Worm (Caenorhabditis elegans) whole organism, L3 larva: Measurements from ENCODE around the gene C36H8.1.

Source experiments
- ZK546.5 ChIP-seq: sonication (generic microtip); optimal IDR thresholded peaks from 2 replicates; lab custom pipeline; 2017; ENCODE audit warnings: missing biosample characterization, missing genetic modification characterization
- aly-2 ChIP-seq: fragments of 150-350 bp; optimal IDR thresholded peaks from 2 replicates; lab custom pipeline; 2014; ENCODE audit warnings: missing biosample characterization, missing genetic modification characterization
- ceh-16 ChIP-seq: sonication (generic microtip); optimal IDR thresholded peaks from 2 replicates; lab custom pipeline; 2017; ENCODE audit warnings: missing biosample characterization, missing genetic modification characterization
- ceh-28 ChIP-seq: fragments of 150-350 bp; optimal IDR thresholded peaks from 2 replicates; lab custom pipeline; 2014; ENCODE audit warnings: missing biosample characterization, missing genetic modification reagents, missing genetic modification characterization
- ceh-82 ChIP-seq: fragments of 150-350 bp; optimal IDR thresholded peaks from 2 replicates; lab custom pipeline; 2014; ENCODE audit warnings: missing biosample characterization, missing genetic modification characterization
- ceh-9 ChIP-seq: sonication (generic microtip); optimal IDR thresholded peaks from 2 replicates; lab custom pipeline; 2018; ENCODE audit warnings: missing biosample characterization, missing genetic modification characterization
- daf-12 ChIP-seq: fragments of 150-350 bp; optimal IDR thresholded peaks from 2 replicates; lab custom pipeline; 2014; ENCODE audit warnings: missing biosample characterization, missing genetic modification reagents, missing genetic modification characterization
- egl-27 ChIP-seq: sonication (generic microtip); optimal IDR thresholded peaks from 4 replicates; lab custom pipeline; 2017; ENCODE audit warnings: missing biosample characterization, missing genetic modification reagents, missing genetic modification characterization
- egl-5 ChIP-seq: fragments of 150-350 bp; optimal IDR thresholded peaks from 2 replicates; lab custom pipeline; 2017; ENCODE audit warnings: missing biosample characterization, missing genetic modification reagents, missing genetic modification characterization, inconsistent platforms
- elt-2 ChIP-seq: sonication (generic microtip); optimal IDR thresholded peaks from 2 replicates; lab custom pipeline; 2016; ENCODE audit warnings: missing genetic modification reagents, mild to moderate bottlenecking, missing genetic modification characterization, missing compliant biosample characterization
- eor-1 ChIP-seq, 2 experiments: fragments of 150-350 bp; optimal IDR thresholded peaks; 2 replicates each; lab custom pipeline; 2014 to 2018; ENCODE audit warnings: missing biosample characterization in 2 of 2, missing genetic modification characterization in 2 of 2
- fkh-10 ChIP-seq: sonication (generic microtip); optimal IDR thresholded peaks from 2 replicates; lab custom pipeline; 2017; ENCODE audit warnings: missing biosample characterization, missing genetic modification reagents, missing genetic modification characterization
- fkh-2 ChIP-seq: fragments of 150-350 bp; optimal IDR thresholded peaks from 2 replicates; lab custom pipeline; 2014; ENCODE audit warnings: missing biosample characterization, missing genetic modification reagents, missing genetic modification characterization
- fos-1 ChIP-seq: fragments of 150-350 bp; optimal IDR thresholded peaks from 2 replicates; lab custom pipeline; 2014; ENCODE audit warnings: missing biosample characterization, missing genetic modification characterization
- hmg-11 ChIP-seq: sonication (generic microtip); optimal IDR thresholded peaks from 2 replicates; lab custom pipeline; 2016; ENCODE audit warnings: missing genetic modification characterization, missing compliant biosample characterization
- jun-1 ChIP-seq: fragments of 150-350 bp; optimal IDR thresholded peaks from 2 replicates; lab custom pipeline; 2014; ENCODE audit warnings: missing biosample characterization, missing genetic modification reagents, missing genetic modification characterization
- lin-15B ChIP-seq: fragments of 150-350 bp; optimal IDR thresholded peaks from 2 replicates; lab custom pipeline; 2014; ENCODE audit warnings: missing biosample characterization, missing genetic modification characterization
- lin-39 ChIP-seq: fragments of 150-350 bp; optimal IDR thresholded peaks from 2 replicates; lab custom pipeline; 2018; ENCODE audit warnings: missing biosample characterization, missing genetic modification reagents, missing genetic modification characterization
- lsy-12 ChIP-seq: sonication (generic microtip); optimal IDR thresholded peaks from 2 replicates; lab custom pipeline; 2016; ENCODE audit warnings: mild to moderate bottlenecking, missing genetic modification characterization, missing compliant biosample characterization
- mml-1 ChIP-seq: fragments of 150-350 bp; sonication (generic microtip); optimal IDR thresholded peaks from 3 replicates; lab custom pipeline; 2014; ENCODE audit warnings: missing biosample characterization, missing genetic modification characterization
- nfya-1 ChIP-seq: sonication (generic microtip); optimal IDR thresholded peaks from 2 replicates; lab custom pipeline; 2017; ENCODE audit warnings: missing genetic modification characterization, mild to moderate bottlenecking, missing compliant biosample characterization, antibody characterized with exemption, moderate library complexity; ENCODE audit not compliant: insufficient read depth
- nhr-11 ChIP-seq: fragments of 150-350 bp; optimal IDR thresholded peaks from 2 replicates; lab custom pipeline; 2014; ENCODE audit warnings: missing biosample characterization, missing genetic modification characterization
- nhr-12 ChIP-seq: fragments of 150-350 bp; optimal IDR thresholded peaks from 2 replicates; lab custom pipeline; 2014; ENCODE audit warnings: missing biosample characterization, missing genetic modification characterization
- nhr-237 ChIP-seq: fragments of 150-350 bp; optimal IDR thresholded peaks from 2 replicates; lab custom pipeline; 2014; ENCODE audit warnings: missing biosample characterization, missing genetic modification characterization
- nhr-67 ChIP-seq: fragments of 150-350 bp; optimal IDR thresholded peaks from 2 replicates; lab custom pipeline; 2014; ENCODE audit warnings: missing biosample characterization, missing genetic modification characterization
- pha-4 ChIP-seq: fragments of 150-350 bp; optimal IDR thresholded peaks from 2 replicates; lab custom pipeline; 2014; ENCODE audit warnings: missing biosample characterization, missing genetic modification reagents, missing genetic modification characterization
- pqm-1 ChIP-seq: fragments of 150-350 bp; optimal IDR thresholded peaks from 2 replicates; lab custom pipeline; 2017; ENCODE audit warnings: missing biosample characterization, missing genetic modification characterization, inconsistent platforms
- sea-2 ChIP-seq: fragments of 150-350 bp; sonication (generic microtip); optimal IDR thresholded peaks from 4 replicates; lab custom pipeline; 2014; ENCODE audit warnings: missing biosample characterization, missing genetic modification reagents, missing genetic modification characterization
- snpc-4 ChIP-seq: fragments of 150-350 bp; optimal IDR thresholded peaks from 2 replicates; lab custom pipeline; 2014; ENCODE audit warnings: missing biosample characterization, missing genetic modification characterization
- tbx-2 ChIP-seq: sonication (generic microtip); optimal IDR thresholded peaks from 2 replicates; lab custom pipeline; 2016; ENCODE audit warnings: mild to moderate bottlenecking, missing genetic modification characterization, missing compliant biosample characterization
- unc-39 ChIP-seq: sonication (generic microtip); optimal IDR thresholded peaks from 4 replicates; lab custom pipeline; 2017; ENCODE audit warnings: missing biosample characterization, missing genetic modification characterization
- unc-62 ChIP-seq: fragments of 150-350 bp; sonication (generic microtip); optimal IDR thresholded peaks from 4 replicates; lab custom pipeline; 2014; ENCODE audit warnings: missing biosample characterization, missing genetic modification reagents, missing genetic modification characterization
- zag-1 ChIP-seq: fragments of 150-350 bp; optimal IDR thresholded peaks from 2 replicates; lab custom pipeline; 2014; ENCODE audit warnings: missing biosample characterization, missing genetic modification characterization
- ztf-11 ChIP-seq: fragments of 150-350 bp; optimal IDR thresholded peaks from 2 replicates; lab custom pipeline; 2014; ENCODE audit warnings: missing biosample characterization, missing genetic modification characterization

C36H8.1 gene

DNA sequence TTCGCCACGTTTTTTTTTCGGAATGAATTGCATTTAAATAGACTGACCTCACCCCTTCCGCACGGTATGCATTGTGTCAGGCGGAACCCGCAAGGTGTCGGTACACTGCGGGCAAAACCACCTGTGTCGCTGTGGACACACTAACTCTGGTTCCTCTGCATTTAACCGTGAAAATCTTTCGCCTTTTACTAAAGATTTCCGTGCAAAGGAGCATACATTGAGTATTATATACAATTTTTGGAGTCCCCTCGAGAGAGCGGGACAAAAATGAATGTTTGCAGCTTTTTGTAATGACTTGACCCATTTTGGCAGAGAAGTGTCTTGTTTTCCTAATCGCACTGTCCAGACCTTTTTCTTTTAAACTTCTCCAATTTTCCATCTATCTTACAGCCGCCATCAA is 42.4 kb upstream of the C36H8.1 start:
- TF ChIP-seq elt-2 (tag; lab: Kevin White, UChicago), result peak; percentile 10

ce11 chrIV:12785988-12786387 is 41.4 kb upstream of the C36H8.1 start:
- TF ChIP-seq nhr-12 (tag; lab: Kevin White, UChicago) (no peak), snpc-4 (tag; lab: Kevin White, UChicago) (peak; percentile 12), egl-5 (tag; lab: Kevin White, UChicago) (no peak), pha-4 (no peak), sea-2 (no peak), unc-39 (tag; lab: Kevin White, UChicago) (no peak)
- TF ChIP-seq, all 47 proteins: peak for 1

DNA sequence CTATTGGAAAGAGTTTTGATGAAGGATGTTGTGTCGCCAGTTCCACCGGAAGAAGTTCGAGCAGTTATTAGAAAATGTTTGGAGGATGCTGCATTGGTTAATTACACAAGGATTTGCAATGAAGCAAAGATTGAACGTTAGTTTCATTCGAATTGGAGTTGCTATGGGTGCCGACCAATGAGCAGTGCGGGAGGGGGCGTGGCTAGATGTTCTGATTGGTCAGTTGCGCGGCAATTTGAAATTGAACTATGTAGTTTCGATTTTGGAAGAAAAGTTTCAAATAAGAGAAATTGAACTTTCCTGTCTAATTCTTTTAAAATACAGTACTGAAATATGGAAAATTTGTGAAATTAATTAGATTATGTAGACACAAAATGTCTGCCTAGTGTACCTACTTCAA is 38.6 kb upstream of the C36H8.1 start:
- TF ChIP-seq nfya-1 (peak; percentile 67), ceh-9 (tag; lab: Kevin White, UChicago) (no peak)

DNA sequence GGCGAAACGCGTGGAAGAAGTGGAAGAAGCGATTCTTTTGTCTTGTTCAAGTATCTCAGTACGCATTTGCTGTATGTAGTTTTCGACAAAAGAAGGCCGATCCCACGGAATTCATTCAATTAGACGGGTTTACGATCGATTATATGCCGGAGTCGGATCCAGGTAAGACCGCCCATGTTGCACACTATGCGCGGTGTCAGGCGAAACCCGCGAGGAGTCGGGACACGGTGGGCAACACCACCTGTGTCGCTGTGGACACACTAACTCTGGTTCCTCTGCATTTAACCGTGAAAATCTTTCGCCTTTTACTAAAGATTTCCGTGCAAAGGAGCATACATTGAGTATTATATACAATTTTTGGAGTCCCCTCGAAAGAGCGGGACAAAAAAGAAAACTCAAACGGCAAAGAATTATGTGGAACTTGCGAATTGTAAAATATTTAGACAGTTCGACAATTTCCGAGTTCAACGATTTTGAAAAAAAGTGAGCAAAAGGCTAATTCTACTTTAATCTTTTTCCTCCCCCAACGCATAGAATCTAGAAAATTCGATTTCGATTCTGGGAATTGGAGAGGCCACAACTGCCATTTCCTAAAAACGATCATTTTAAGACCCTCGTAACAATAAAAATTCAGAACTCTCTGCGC is 37.3 kb upstream of the C36H8.1 start:
- no peak for TF ChIP-seq egl-27 (tag; lab: Kevin White, UChicago)
- TF ChIP-seq unc-62 (GFP tag; lab: Kevin White, UChicago), result no peak
- no peak for TF ChIP-seq daf-12 (tag; lab: Kevin White, UChicago)
- TF ChIP-seq nfya-1, result no peak
- no peak for TF ChIP-seq mml-1 (tag; lab: Kevin White, UChicago)
- no peak for TF ChIP-seq sea-2
- no peak for TF ChIP-seq pha-4
- TF ChIP-seq fkh-2 (tag; lab: Kevin White, UChicago), result no peak
- TF ChIP-seq ceh-28 (tag; lab: Kevin White, UChicago), result no peak
- no peak for TF ChIP-seq pqm-1 (tag; lab: Kevin White, UChicago)
- no peak for TF ChIP-seq aly-2 (tag; lab: Kevin White, UChicago)
- TF ChIP-seq ceh-16 (tag; lab: Kevin White, UChicago), result no peak
- TF ChIP-seq unc-39 (tag; lab: Kevin White, UChicago), result no peak
- no peak for TF ChIP-seq ceh-9 (tag; lab: Kevin White, UChicago)
- no peak for TF ChIP-seq snpc-4 (tag; lab: Kevin White, UChicago)
- no peak for TF ChIP-seq lin-39
- TF ChIP-seq zag-1 (tag; lab: Kevin White, UChicago), result no peak
- TF ChIP-seq eor-1 (tag; optimal IDR thresholded peaks at IDR 0.05; lab: Kevin White, UChicago), result no peak

ce11 chrIV:12780980-12781379 is 36.4 kb upstream of the C36H8.1 start:
- TF ChIP-seq pqm-1 (tag; lab: Kevin White, UChicago) (no peak), ztf-11 (tag; lab: Kevin White, UChicago) (no peak), ceh-28 (tag; lab: Kevin White, UChicago) (no peak), nhr-67 (tag; lab: Kevin White, UChicago) (no peak), jun-1 (no peak), nhr-11 (no peak), ceh-16 (tag; lab: Kevin White, UChicago) (no peak), tbx-2 (tag; lab: Kevin White, UChicago) (no peak), egl-27 (tag; lab: Kevin White, UChicago) (no peak), ceh-82 (no peak), ZK546.5 (tag; lab: Kevin White, UChicago) (no peak), daf-12 (tag; lab: Kevin White, UChicago) (no peak), ceh-9 (tag; lab: Kevin White, UChicago) (no peak), unc-39 (tag; lab: Kevin White, UChicago) (no peak), fos-1 (tag; lab: Kevin White, UChicago) (no peak), lin-15B (tag; lab: Kevin White, UChicago) (no peak), nhr-237 (tag; lab: Kevin White, UChicago) (no peak), aly-2 (tag; lab: Kevin White, UChicago) (no peak), pha-4 (no peak), nhr-12 (tag; lab: Kevin White, UChicago) (no peak)

- TF ChIP-seq elt-2 (tag; lab: Kevin White, UChicago) (no peak), fkh-10 (GFP tag; lab: Kevin White, UChicago) (peak; percentile 63), hmg-11 (tag; lab: Kevin White, UChicago) (no peak), lsy-12 (tag; lab: Kevin White, UChicago) (no peak)
Observed at ce11 chrIV:12773519-12773918, 28.9 kb upstream of the C36H8.1 start, which contains the start of gene unc-31. Gene unc-31 (plus strand): TSS chrIV:12773867.
